Worm (Caenorhabditis elegans): Measurements from ENCODE around the gene T28C6.3.

ce11 chrIV:8848983-8849382, 28.8 kb downstream of the T28C6.3 start:
- TF ChIP-seq elt-3 (tag; optimal IDR thresholded peaks at IDR 0.05) (no peak), ceh-82 (tag; optimal IDR thresholded peaks at IDR 0.05) (no peak), unc-62 (GFP tag; optimal IDR thresholded peaks at IDR 0.05) (no peak), lsy-2 (tag; optimal IDR thresholded peaks at IDR 0.05) (no peak), nhr-11 (tag; optimal IDR thresholded peaks at IDR 0.05) (no peak), mdl-1 (tag; optimal IDR thresholded peaks at IDR 0.05) (no peak), nhr-12 (tag; optimal IDR thresholded peaks at IDR 0.05) (no peak), skn-1 (tag; optimal IDR thresholded peaks at IDR 0.05) (no peak), snpc-4 (tag; optimal IDR thresholded peaks at IDR 0.05) (no peak), unc-55 (GFP tag; optimal IDR thresholded peaks at IDR 0.05) (no peak), ztf-4 (tag; optimal IDR thresholded peaks at IDR 0.05) (no peak), F13H6.1 (tag; optimal IDR thresholded peaks at IDR 0.05) (no peak), egl-27 (tag; optimal IDR thresholded peaks at IDR 0.05) (no peak), unc-39 (tag; optimal IDR thresholded peaks at IDR 0.05) (no peak)

Measured in whole organism, L2 larva.